Worm (Caenorhabditis elegans) whole organism, mixed stage, embryonic: ENCODE results near the gene str-193.
A peak's percentile ranks its signal among the peaks of the same experiment; 100 is the strongest.

Source experiments
- M03D4.4 ChIP-seq: sonication (generic microtip); optimal IDR thresholded peaks from 2 replicates; lab custom pipeline; 2017; ENCODE audit warnings: mild to moderate bottlenecking, missing genetic modification characterization, missing compliant biosample characterization
- bed-3 ChIP-seq: fragments of 200-800 bp; sonication (Bioruptor generic); optimal IDR thresholded peaks from 3 replicates; lab custom pipeline; 2018; ENCODE audit warnings: mild to moderate bottlenecking, missing genetic modification characterization, moderate library complexity, missing compliant biosample characterization
- ceh-39 ChIP-seq: fragments of 150-350 bp; optimal IDR thresholded peaks from 2 replicates; lab custom pipeline; 2014; ENCODE audit warnings: missing biosample characterization, missing genetic modification characterization
- ceh-43 ChIP-seq: fragments of 200-800 bp; sonication (Bioruptor generic); optimal IDR thresholded peaks from 2 replicates; lab custom pipeline; 2018; ENCODE audit warnings: mild to moderate bottlenecking, missing genetic modification characterization, moderate library complexity, missing compliant biosample characterization
- ceh-83 ChIP-seq: fragments of 200-800 bp; sonication (Bioruptor generic); optimal IDR thresholded peaks from 2 replicates; lab custom pipeline; 2018; ENCODE audit warnings: mild to moderate bottlenecking, missing genetic modification characterization, missing compliant biosample characterization
- ces-1 ChIP-seq: fragments of 150-350 bp; optimal IDR thresholded peaks from 2 replicates; lab custom pipeline; 2014; ENCODE audit warnings: missing biosample characterization, missing genetic modification reagents, missing genetic modification characterization
- cnd-1 ChIP-seq: fragments of 200-800 bp; sonication (Bioruptor generic); optimal IDR thresholded peaks from 2 replicates; lab custom pipeline; 2018; ENCODE audit warnings: mild to moderate bottlenecking, missing genetic modification characterization, missing compliant biosample characterization
- drap-1 ChIP-seq: fragments of 200-800 bp; sonication (Bioruptor generic); optimal IDR thresholded peaks from 3 replicates; lab custom pipeline; 2018; ENCODE audit warnings: mild to moderate bottlenecking, missing genetic modification characterization, missing compliant biosample characterization
- elt-1 ChIP-seq: sonication (generic microtip); optimal IDR thresholded peaks from 2 replicates; lab custom pipeline; 2017; ENCODE audit warnings: missing genetic modification characterization, mild to moderate bottlenecking, missing compliant biosample characterization, antibody characterized with exemption, moderate library complexity, borderline replicate concordance; ENCODE audit not compliant: insufficient read depth
- elt-3 ChIP-seq: fragments of 150-350 bp; optimal IDR thresholded peaks from 2 replicates; lab custom pipeline; 2014; ENCODE audit warnings: missing biosample characterization, missing genetic modification characterization
- ham-2 ChIP-seq: fragments of 200-800 bp; sonication (Bioruptor generic); optimal IDR thresholded peaks from 2 replicates; lab custom pipeline; 2018; ENCODE audit warnings: mild to moderate bottlenecking, missing genetic modification characterization, missing compliant biosample characterization
- hlh-1 ChIP-seq: fragments of 150-350 bp; optimal IDR thresholded peaks from 2 replicates; lab custom pipeline; 2014; ENCODE audit warnings: missing biosample characterization, missing genetic modification reagents, missing genetic modification characterization
- lin-32 ChIP-seq: fragments of 200-800 bp; sonication (Bioruptor generic); optimal IDR thresholded peaks from 2 replicates; lab custom pipeline; 2018; ENCODE audit warnings: mild to moderate bottlenecking, missing genetic modification characterization, missing compliant biosample characterization
- lsy-2 ChIP-seq: fragments of 150-350 bp; optimal IDR thresholded peaks from 2 replicates; lab custom pipeline; 2014; ENCODE audit warnings: missing biosample characterization, missing genetic modification characterization
- mab-5 ChIP-seq: fragments of 150-350 bp; optimal IDR thresholded peaks from 2 replicates; lab custom pipeline; 2014; ENCODE audit warnings: missing biosample characterization, missing genetic modification characterization
- mep-1 ChIP-seq: fragments of 150-350 bp; optimal IDR thresholded peaks from 2 replicates; lab custom pipeline; 2017; ENCODE audit warnings: missing biosample characterization, missing genetic modification reagents, missing genetic modification characterization, inconsistent platforms
- mls-2 ChIP-seq: sonication (generic microtip); optimal IDR thresholded peaks from 2 replicates; lab custom pipeline; 2016; ENCODE audit warnings: mild to moderate bottlenecking, missing genetic modification characterization, moderate library complexity, missing compliant biosample characterization
- nhr-12 ChIP-seq: fragments of 150-350 bp; optimal IDR thresholded peaks from 2 replicates; lab custom pipeline; 2014; ENCODE audit warnings: missing biosample characterization, missing genetic modification characterization
- nhr-2 ChIP-seq: fragments of 150-350 bp; optimal IDR thresholded peaks from 2 replicates; lab custom pipeline; 2014; ENCODE audit warnings: missing biosample characterization, missing genetic modification characterization
- nhr-237 ChIP-seq: fragments of 150-350 bp; optimal IDR thresholded peaks from 2 replicates; lab custom pipeline; 2014; ENCODE audit warnings: missing biosample characterization, missing genetic modification characterization
- nhr-76 ChIP-seq: sonication (generic microtip); optimal IDR thresholded peaks from 2 replicates; lab custom pipeline; 2017; ENCODE audit warnings: missing biosample characterization, missing genetic modification characterization
- pha-4 ChIP-seq: fragments of 150-350 bp; optimal IDR thresholded peaks from 2 replicates; lab custom pipeline; 2018; ENCODE audit warnings: missing biosample characterization, missing genetic modification reagents, missing genetic modification characterization
- sem-2 ChIP-seq: fragments of 200-800 bp; sonication (Bioruptor generic); optimal IDR thresholded peaks from 2 replicates; lab custom pipeline; 2018; ENCODE audit warnings: mild to moderate bottlenecking, missing genetic modification characterization, missing compliant biosample characterization
- snpc-4 ChIP-seq: fragments of 150-350 bp; optimal IDR thresholded peaks from 2 replicates; lab custom pipeline; 2014; ENCODE audit warnings: missing biosample characterization, missing genetic modification characterization
- sptf-1 ChIP-seq: sonication (generic microtip); optimal IDR thresholded peaks from 2 replicates; lab custom pipeline; 2017; ENCODE audit warnings: mild to moderate bottlenecking, missing genetic modification characterization, moderate library complexity, missing compliant biosample characterization
- unc-120 ChIP-seq: sonication (generic microtip); optimal IDR thresholded peaks from 2 replicates; lab custom pipeline; 2017; ENCODE audit warnings: missing genetic modification characterization, missing compliant biosample characterization; ENCODE audit not compliant: poor library complexity, severe bottlenecking
- unc-39 ChIP-seq: fragments of 150-350 bp; optimal IDR thresholded peaks from 2 replicates; lab custom pipeline; 2014; ENCODE audit warnings: missing biosample characterization, missing genetic modification characterization
- unc-62 ChIP-seq: fragments of 150-350 bp; optimal IDR thresholded peaks from 2 replicates; lab custom pipeline; 2014; ENCODE audit warnings: missing biosample characterization, missing genetic modification reagents, missing genetic modification characterization
- zip-8 ChIP-seq: fragments of 150-350 bp; optimal IDR thresholded peaks from 2 replicates; lab custom pipeline; 2014; ENCODE audit warnings: missing biosample characterization, missing genetic modification characterization

The str-193 gene

DNA sequence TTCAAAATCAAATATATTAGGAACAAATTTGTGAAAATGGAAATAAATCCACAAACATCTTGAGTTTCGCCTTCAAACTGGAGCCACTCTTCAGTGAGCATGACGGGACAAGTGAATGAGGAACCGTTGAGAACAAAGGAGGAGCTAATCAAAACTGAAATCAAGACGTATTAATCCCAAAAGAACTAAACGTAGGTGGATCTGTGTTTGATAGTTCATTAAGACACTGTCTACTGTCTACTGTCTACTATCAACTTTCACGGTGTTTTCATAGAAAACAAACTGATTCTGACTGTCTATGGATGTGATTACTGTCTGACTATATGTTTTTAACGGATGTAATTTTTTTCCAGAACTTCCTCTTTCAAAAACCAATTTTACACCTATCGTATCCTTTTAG, at the start of gene str-193:
Gene str-193 (minus strand): TSS at position 101 of the 400 bp plus-strand sequence.
- TF ChIP-seq sem-2 (no peak), cnd-1 (no peak), M03D4.4 (tag; lab: Kevin White, UChicago) (no peak), ces-1 (GFP tag; lab: Kevin White, UChicago) (no peak), hlh-1 (no peak), mep-1 (no peak), unc-120 (tag; lab: Kevin White, UChicago) (no peak), snpc-4 (tag; lab: Kevin White, UChicago) (no peak), nhr-237 (tag; lab: Kevin White, UChicago) (no peak), nhr-76 (tag; lab: Kevin White, UChicago) (no peak), ceh-39 (tag; lab: Kevin White, UChicago) (no peak), mls-2 (tag; lab: Kevin White, UChicago) (no peak), unc-39 (tag; lab: Kevin White, UChicago) (no peak), mab-5 (tag; lab: Kevin White, UChicago) (no peak), lsy-2 (no peak), nhr-12 (no peak)

DNA sequence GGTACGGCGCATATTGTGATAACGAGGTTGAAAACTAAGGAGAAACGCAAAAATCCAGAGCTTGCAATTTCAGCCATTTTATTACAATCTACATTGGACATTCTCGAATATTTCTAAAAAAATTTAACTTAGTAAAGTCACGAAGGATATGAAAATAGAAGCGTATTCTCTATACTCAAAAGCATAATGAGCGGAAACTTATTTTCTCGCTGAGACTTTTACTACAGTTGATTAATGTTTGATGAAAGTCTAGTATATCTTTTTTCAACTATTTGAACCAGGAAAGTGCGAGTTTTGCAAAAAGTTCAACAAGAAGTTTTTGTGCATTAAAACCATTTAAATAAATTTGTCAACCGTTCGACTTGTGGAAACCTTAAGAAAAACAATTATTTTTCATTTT, 49.7 kb upstream of the str-193 start, which contains the start of gene srab-18:
Gene srab-18 (minus strand): TSS at position 101 of the 400 bp plus-strand sequence.
- TF ChIP-seq bed-3, result no peak
- no peak for TF ChIP-seq lsy-2
- no peak for TF ChIP-seq ceh-39 (tag; lab: Kevin White, UChicago)
- TF ChIP-seq elt-3, result no peak
- TF ChIP-seq ham-2, result no peak
- no peak for TF ChIP-seq nhr-237 (tag; lab: Kevin White, UChicago)
- TF ChIP-seq nhr-2 (tag; lab: Kevin White, UChicago), result no peak
- no peak for TF ChIP-seq zip-8
- no peak for TF ChIP-seq nhr-12
- no peak for TF ChIP-seq elt-1 (tag; lab: Kevin White, UChicago)
- TF ChIP-seq ceh-43 (GFP tag; lab: Kevin White, UChicago), result no peak
- no peak for TF ChIP-seq unc-39 (tag; lab: Kevin White, UChicago)
- TF ChIP-seq hlh-1, result no peak
- TF ChIP-seq drap-1 (GFP tag; lab: Kevin White, UChicago), result no peak
- no peak for TF ChIP-seq ces-1 (GFP tag; lab: Kevin White, UChicago)
- TF ChIP-seq sptf-1, result no peak

- TF ChIP-seq hlh-1 (no peak), pha-4 (tag; lab: Kevin White, UChicago) (no peak), ceh-83 (GFP tag; lab: Kevin White, UChicago) (no peak), nhr-2 (tag; lab: Kevin White, UChicago) (no peak), unc-120 (tag; lab: Kevin White, UChicago) (no peak), mab-5 (tag; lab: Kevin White, UChicago) (no peak), M03D4.4 (tag; lab: Kevin White, UChicago) (no peak), lin-32 (GFP tag; lab: Kevin White, UChicago) (no peak), mep-1 (no peak)
Observed at ce11 chrV:9868311-9868710, 46.7 kb upstream of the str-193 start, which contains the start of gene srab-17. Gene srab-17 (minus strand): TSS chrV:9868411.

ce11 chrV:9860337-9860736, 38.7 kb upstream of the str-193 start:
- TF ChIP-seq unc-62 (GFP tag; lab: Kevin White, UChicago) (no peak), lsy-2 (peak; percentile 67)

- TF ChIP-seq ham-2 (no peak), sem-2 (no peak), nhr-237 (tag; lab: Kevin White, UChicago) (no peak)
Observed at ce11 chrV:9859863-9860262, 38.2 kb upstream of the str-193 start, which contains the start of gene lsy-12. Gene lsy-12 (minus strand): TSS chrV:9859963.

- TF ChIP-seq cnd-1 (no peak), sptf-1 (no peak), sem-2 (no peak), elt-3 (no peak)
Observed at ce11 chrV:9856978-9857377, 35.4 kb upstream of the str-193 start.
